Worm (Caenorhabditis elegans): ENCODE data around the gene try-5.

DNA sequence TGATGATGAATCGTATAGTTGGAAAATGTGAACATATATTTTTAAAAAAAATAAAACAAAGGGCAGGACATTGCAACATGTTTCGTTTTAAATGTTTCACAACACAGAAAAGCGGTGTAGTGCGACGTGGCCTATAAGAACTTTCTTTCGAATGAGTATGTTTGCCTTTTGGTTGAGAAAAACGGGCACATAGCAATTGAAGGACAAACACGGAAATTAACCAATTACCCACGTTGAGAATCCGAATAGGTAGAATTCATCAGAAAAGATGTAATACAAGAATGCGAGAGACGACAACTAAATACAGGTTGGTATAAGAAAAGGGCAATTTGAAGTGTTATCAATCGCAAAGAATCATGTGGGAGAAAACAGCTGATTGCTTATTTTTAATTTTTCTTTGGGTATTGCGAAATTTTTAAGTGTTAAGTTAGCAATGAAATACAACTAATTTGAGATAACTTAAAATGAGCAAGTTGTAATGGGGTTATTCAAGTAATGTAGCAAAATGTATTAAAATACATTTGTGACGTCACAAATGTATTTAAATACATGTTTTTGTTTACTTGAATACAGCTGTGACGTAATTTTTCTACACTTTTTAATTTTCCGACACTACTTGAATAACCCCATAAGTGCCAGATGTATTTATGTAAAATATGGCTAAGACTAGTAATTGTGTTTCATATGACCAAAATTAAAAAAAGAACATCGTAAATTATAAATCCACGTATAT is 13.4 kb upstream of the try-5 start, which contains the start of gene acl-14:
- TF ChIP-seq flt-1 (GFP tag; IDR thresholded peaks at IDR 0.05) (no peak), cog-1 (tag; optimal IDR thresholded peaks at IDR 0.05) (no peak), T22C8.4 (GFP tag; IDR thresholded peaks at IDR 0.05) (no peak)
